Worm (Caenorhabditis elegans) whole organism, L1 larva: ENCODE results near the gene Y68A4A.10.

Experiments
- ama-1 ChIP-seq: fragments of 150-350 bp; optimal IDR thresholded peaks from 2 replicates; lab custom pipeline; 2014
- elt-3 ChIP-seq, 6 experiments: fragments of 150-350 bp in 1 of 6; sonication (generic microtip); optimal IDR thresholded peaks; 2 replicates each; lab custom pipeline; 2017 to 2018; ENCODE audit warnings: missing biosample characterization in 6 of 6, missing genetic modification characterization in 6 of 6, inconsistent platforms in 1 of 6
- hpl-2 ChIP-seq: fragments of 150-350 bp; optimal IDR thresholded peaks from 2 replicates; lab custom pipeline; 2014; ENCODE audit warnings: missing biosample characterization, missing genetic modification reagents, missing genetic modification characterization
- snpc-4 ChIP-seq: fragments of 150-350 bp; optimal IDR thresholded peaks from 2 replicates; lab custom pipeline; 2014; ENCODE audit warnings: missing biosample characterization, missing genetic modification characterization
- unc-62 ChIP-seq: fragments of 150-350 bp; optimal IDR thresholded peaks from 2 replicates; lab custom pipeline; 2014; ENCODE audit warnings: missing biosample characterization, missing genetic modification reagents, missing genetic modification characterization

DNA sequence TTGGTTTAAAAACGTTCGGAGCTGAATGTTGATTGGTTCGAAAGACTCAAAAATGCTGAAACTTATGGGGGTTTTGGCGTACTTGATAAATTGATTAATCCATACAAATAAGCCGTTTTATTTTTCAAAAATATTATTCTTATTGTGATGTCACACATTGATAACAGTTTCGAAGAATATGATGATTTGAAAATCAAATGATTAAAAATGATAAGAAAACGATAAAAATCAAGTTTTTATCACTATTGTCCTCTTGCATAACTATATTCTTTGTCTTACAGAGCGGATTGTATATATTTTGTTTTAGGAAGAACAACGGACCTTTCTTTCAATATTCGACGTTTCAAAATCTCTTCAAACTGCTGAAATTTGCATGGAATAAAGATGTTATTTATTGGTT, 41.1 kb downstream of the Y68A4A.10 start:
- TF ChIP-seq unc-62 (GFP tag; lab: Kevin White, UChicago) (no peak), snpc-4 (tag; lab: Kevin White, UChicago) (no peak), elt-3 (tag; optimal IDR thresholded peaks at IDR 0.05; lab: Kevin White, UChicago) (no peak), hpl-2 (GFP tag; lab: Kevin White, UChicago) (no peak), ama-1 (lab: Kevin White, UChicago) (no peak)
